Worm (Caenorhabditis elegans): ENCODE results near the gene nlg-1.
A peak's percentile ranks its signal among the peaks of the same experiment; 100 is the strongest.

Gene nlg-1

DNA sequence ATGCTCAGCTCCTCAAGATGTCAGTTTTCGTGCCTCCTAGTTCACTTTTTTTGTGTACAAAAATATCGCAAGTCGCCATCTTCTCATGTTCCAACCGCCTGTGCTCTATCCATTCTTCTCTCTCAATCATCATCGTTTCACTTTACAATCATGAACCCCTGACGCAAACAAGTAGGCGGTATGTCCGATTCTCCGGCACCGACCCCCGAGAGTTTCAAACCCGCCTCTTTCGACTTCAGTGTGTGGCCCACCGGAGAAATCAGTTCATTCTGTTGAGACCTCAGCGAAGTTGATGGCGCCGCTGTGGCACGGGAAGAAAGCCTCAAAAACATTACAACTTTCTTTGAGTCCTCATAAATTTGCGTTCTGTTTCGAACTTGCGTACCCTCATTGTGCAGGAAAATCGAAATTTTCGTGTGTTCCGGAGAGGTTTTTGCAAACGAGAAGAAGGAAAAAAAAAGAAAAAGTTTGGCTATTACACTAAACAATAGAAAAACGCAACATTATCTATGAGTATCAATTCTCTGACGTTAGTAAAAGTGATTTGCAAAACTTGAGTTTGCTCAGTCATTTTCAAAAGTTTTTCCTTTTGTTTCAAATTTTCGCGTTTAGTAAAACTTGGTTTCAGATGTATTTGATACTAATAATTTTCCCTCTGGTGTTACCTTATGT, 25.9 kb downstream of the nlg-1 start, which contains the start of gene F54B11.9:
Gene F54B11.9 (plus strand): TSS at position 622 of the 672 bp plus-strand sequence.
- TF ChIP-seq R02D3.7 (tag; optimal IDR thresholded peaks at IDR 0.05) (no peak), zfp-3 (GFP tag; conservative IDR thresholded peaks at IDR 0.05) (no peak), daf-16 (GFP tag; optimal IDR thresholded peaks at IDR 0.05) (peak in 1 of 2 experiments; percentile 28), daf-16 (tag; optimal IDR thresholded peaks at IDR 0.05) (no peak), aha-1 (tag) (peak; percentile 41), mxl-2 (GFP tag; conservative IDR thresholded peaks at IDR 0.05) (no peak), set-16 (GFP tag; IDR thresholded peaks at IDR 0.05) (peak; percentile 13; the same call in 1 of the 2 replicates), nhr-11 (tag; optimal IDR thresholded peaks at IDR 0.05) (peak; percentile 56)

DNA sequence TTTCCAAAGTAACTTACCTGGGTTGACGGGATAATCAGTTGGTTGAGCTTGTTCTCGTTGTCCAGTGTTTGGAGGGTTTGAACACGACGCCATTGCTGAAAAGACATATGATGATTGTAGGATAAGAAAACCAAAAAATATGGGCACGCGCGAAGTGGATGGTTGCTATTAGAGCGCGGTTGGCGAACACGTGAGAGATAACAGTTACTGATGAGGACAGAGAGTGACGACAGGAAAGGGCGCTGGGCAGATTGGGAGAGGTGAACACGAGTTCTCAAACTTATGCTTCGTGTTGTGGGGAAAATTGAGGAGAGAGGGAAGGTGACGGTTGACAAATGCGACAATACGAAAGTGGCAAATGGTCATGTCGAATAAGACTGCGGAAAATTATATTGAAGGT, 27.1 kb downstream of the nlg-1 start, which contains the start of gene F54B11.8:
Gene F54B11.8 (minus strand): TSS at position 101 of the 400 bp plus-strand sequence.
- TF ChIP-seq arid-1 (GFP tag; conservative IDR thresholded peaks at IDR 0.05) (no peak), hlh-30 (tag; optimal IDR thresholded peaks at IDR 0.05; ENCODE audit: insufficient read depth) (peak; percentile 73), ZK546.5 (tag; optimal IDR thresholded peaks at IDR 0.05) (no peak), mxl-3 (GFP tag; optimal IDR thresholded peaks at IDR 0.05) (peak; percentile 8), tag-97 (GFP tag; IDR thresholded peaks at IDR 0.05) (no peak), ceh-62 (tag; optimal IDR thresholded peaks at IDR 0.05) (no peak), snpc-1.2 (GFP tag; IDR thresholded peaks at IDR 0.05) (no peak)

DNA sequence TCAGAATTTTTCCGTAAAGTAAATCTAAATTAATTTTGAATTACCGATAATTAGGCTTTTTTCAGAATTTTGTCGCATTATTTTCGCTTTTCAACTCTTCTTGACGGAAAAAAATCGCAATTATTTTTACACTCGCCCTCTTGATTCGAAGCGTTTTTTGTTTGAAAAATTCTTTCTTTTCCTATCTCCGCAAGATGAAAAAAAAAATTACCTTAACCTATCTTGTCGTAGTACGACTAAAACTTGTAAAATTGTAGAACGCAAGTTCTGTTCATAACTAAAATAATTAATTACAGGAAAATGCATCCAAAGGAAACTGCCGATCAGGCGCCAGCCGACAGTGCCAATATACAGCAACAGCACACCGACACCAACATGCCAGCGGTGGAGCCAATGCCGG, 30.8 kb downstream of the nlg-1 start, which contains the start of gene F54B11.7:
Gene F54B11.7 (plus strand): TSS at position 301 of the 400 bp plus-strand sequence.
- no peak for TF ChIP-seq zfp-2 (tag; optimal IDR thresholded peaks at IDR 0.05)
- no peak for TF ChIP-seq zip-11 (GFP tag; IDR thresholded peaks at IDR 0.05)
- TF ChIP-seq vab-7 (GFP tag; IDR thresholded peaks at IDR 0.05): no peak
- TF ChIP-seq unc-130 (GFP tag; optimal IDR thresholded peaks at IDR 0.05): no peak

DNA sequence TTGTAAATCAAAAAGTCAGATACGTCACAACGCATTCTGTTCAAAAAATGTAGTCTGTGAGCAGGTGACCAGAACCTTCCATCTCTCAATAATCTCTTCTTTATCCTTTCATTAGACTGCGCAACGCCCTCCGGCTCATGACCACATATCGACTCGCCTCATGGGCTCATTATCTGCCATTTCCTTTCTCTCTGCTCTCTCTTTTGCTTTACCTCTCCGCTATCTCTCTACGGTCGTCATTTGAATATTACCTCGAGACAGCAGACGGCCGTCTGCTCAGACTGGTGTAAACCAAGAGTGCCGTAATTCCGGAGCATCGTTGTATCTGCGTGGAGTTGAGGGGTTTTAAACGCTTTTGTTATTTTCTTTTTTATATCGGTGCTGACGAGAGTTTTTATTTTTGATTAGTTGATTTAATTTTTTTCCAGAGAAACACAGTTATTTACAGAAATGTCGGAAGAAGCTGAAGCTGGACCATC, 32.9 kb downstream of the nlg-1 start, which contains the start of gene bra-1:
Gene bra-1 (plus strand): TSS at position 429 of the 479 bp plus-strand sequence.
- TF ChIP-seq mxl-3 (GFP tag; optimal IDR thresholded peaks at IDR 0.05) (no peak), lim-7 (GFP tag; IDR thresholded peaks at IDR 0.05) (no peak), arid-1 (GFP tag; conservative IDR thresholded peaks at IDR 0.05) (no peak), mdt-29 (GFP tag; IDR thresholded peaks at IDR 0.05) (no peak), sdz-12 (GFP tag; optimal IDR thresholded peaks at IDR 0.05) (no peak), hmg-1.1 (GFP tag; IDR thresholded peaks at IDR 0.05) (peak; percentile 45; the same call in 1 of the 2 replicates), hlh-11 (tag; optimal IDR thresholded peaks at IDR 0.05) (peak; percentile 54), lir-3 (tag; optimal IDR thresholded peaks at IDR 0.05) (no peak), ZK546.5 (tag; optimal IDR thresholded peaks at IDR 0.05) (no peak), ceh-62 (tag; optimal IDR thresholded peaks at IDR 0.05) (no peak), dve-1 (tag; optimal IDR thresholded peaks at IDR 0.05; ENCODE audit: insufficient read depth) (peak; percentile 64), ceh-82 (tag; optimal IDR thresholded peaks at IDR 0.05) (no peak), rbr-2 (tag; optimal IDR thresholded peaks at IDR 0.05) (peak; percentile 53), tag-97 (GFP tag; IDR thresholded peaks at IDR 0.05) (no peak), nhr-76 (tag; optimal IDR thresholded peaks at IDR 0.05) (no peak), tra-1 (GFP tag; IDR thresholded peaks at IDR 0.05) (no peak), lin-15B (tag; optimal IDR thresholded peaks at IDR 0.05) (no peak), lin-29 (GFP tag; IDR thresholded peaks at IDR 0.05) (no peak), daf-12 (tag; optimal IDR thresholded peaks at IDR 0.05) (no peak), zfp-2 (tag; optimal IDR thresholded peaks at IDR 0.05) (no peak), nhr-6 (tag; optimal IDR thresholded peaks at IDR 0.05) (peak; percentile 73), unc-62 (GFP tag; optimal IDR thresholded peaks at IDR 0.05 in 1 of 2) (no peak), unc-62 (tag; optimal IDR thresholded peaks at IDR 0.05) (no peak), nhr-111 (GFP tag; optimal IDR thresholded peaks at IDR 0.05) (no peak), mxl-2 (GFP tag; conservative IDR thresholded peaks at IDR 0.05) (no peak), daf-19 (GFP tag; conservative IDR thresholded peaks at IDR 0.05) (no peak), saeg-2 (GFP tag; IDR thresholded peaks at IDR 0.05) (no peak), zag-1 (tag; optimal IDR thresholded peaks at IDR 0.05) (no peak), fos-1 (tag; optimal IDR thresholded peaks at IDR 0.05) (no peak), nhr-102 (tag; optimal IDR thresholded peaks at IDR 0.05) (no peak), snpc-1.2 (GFP tag; IDR thresholded peaks at IDR 0.05) (no peak), unc-130 (GFP tag; optimal IDR thresholded peaks at IDR 0.05) (no peak), nhr-28 (tag; optimal IDR thresholded peaks at IDR 0.05) (no peak), F10B5.3 (tag; optimal IDR thresholded peaks at IDR 0.05) (no peak), unc-39 (tag; optimal IDR thresholded peaks at IDR 0.05) (no peak)
